Fruit fly (Drosophila melanogaster): ENCODE data around the gene CG14195.

DNA sequence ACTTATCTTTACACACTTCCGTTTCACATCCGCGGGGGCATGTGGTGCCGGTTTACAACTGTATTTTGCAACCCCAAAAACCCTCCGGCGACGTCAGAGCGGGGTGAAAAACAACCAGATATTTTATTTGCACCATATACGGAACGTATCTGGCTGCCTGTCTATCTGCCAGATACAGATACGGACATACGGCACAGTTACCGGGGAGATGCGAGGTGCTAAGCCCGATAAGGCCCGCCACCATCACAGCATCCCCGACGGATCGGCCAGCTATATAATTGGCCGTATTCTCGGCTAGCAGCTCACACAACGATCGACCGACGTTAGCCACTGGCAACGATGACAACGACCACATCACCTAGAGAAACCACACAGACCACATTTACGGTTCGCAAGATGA is 1.1 kb upstream of the CG14195 start, which contains the start of gene Mur18B:
- no peak for TF ChIP-seq Sin3A (optimal IDR thresholded peaks at IDR 0.05)
- no peak for TF ChIP-seq psq (optimal IDR thresholded peaks at IDR 0.05)
- no peak for TF ChIP-seq Myc (optimal IDR thresholded peaks at IDR 0.05)
